Worm (Caenorhabditis elegans) whole organism, L1 larva: Measurements from ENCODE around the gene hbl-1.

ENCODE experiments used
- C16A3.4 ChIP-seq: fragments of 150-350 bp; optimal IDR thresholded peaks from 2 replicates; lab custom pipeline; 2014; ENCODE audit warnings: missing biosample characterization, missing genetic modification characterization
- F16B12.6 ChIP-seq: fragments of 150-350 bp; optimal IDR thresholded peaks from 2 replicates; lab custom pipeline; 2014; ENCODE audit warnings: missing biosample characterization, missing genetic modification characterization
- blmp-1 ChIP-seq: fragments of 150-350 bp; optimal IDR thresholded peaks from 2 replicates; lab custom pipeline; 2014; ENCODE audit warnings: missing biosample characterization, missing genetic modification characterization
- ceh-82 ChIP-seq, 3 experiments: fragments of 150-350 bp in 1 of 3; sonication (generic microtip) in 2 of 3; optimal IDR thresholded peaks; 2 replicates each; lab custom pipeline; 2014 to 2017; ENCODE audit warnings: missing biosample characterization in 3 of 3, missing genetic modification characterization in 3 of 3
- ceh-88 ChIP-seq: fragments of 200-800 bp; sonication (Bioruptor generic); IDR thresholded peaks from 2 replicates; pipeline ENCODE4 v1.3.6; 2022; ENCODE audit warnings: missing genetic modification characterization, missing compliant biosample characterization
- ceh-90 ChIP-seq: sonication (generic microtip); optimal IDR thresholded peaks from 2 replicates; lab custom pipeline; 2016; ENCODE audit warnings: missing genetic modification characterization, missing compliant biosample characterization
- dsc-1 ChIP-seq: sonication (generic microtip); optimal IDR thresholded peaks from 2 replicates; lab custom pipeline; 2016; ENCODE audit warnings: mild to moderate bottlenecking, missing genetic modification characterization, missing compliant biosample characterization
- efl-1 ChIP-seq, 4 experiments: fragments of 150-350 bp; optimal IDR thresholded peaks in 3 of 4; peaks in 1 of 4; 1 replicate in 1 of 4; 2 replicates in 3 of 4; lab custom pipeline; 2014; ENCODE audit warnings: missing biosample characterization in 2 of 4, missing genetic modification characterization in 2 of 4, missing genetic modification reagents in 2 of 4
- egl-13 ChIP-seq: sonication (generic microtip); optimal IDR thresholded peaks from 2 replicates; lab custom pipeline; 2016; ENCODE audit warnings: missing genotype, missing genetic modification reagents, missing genetic modification characterization, missing compliant biosample characterization
- elt-2 ChIP-seq: sonication (generic microtip); optimal IDR thresholded peaks from 2 replicates; lab custom pipeline; 2016; ENCODE audit warnings: missing genetic modification characterization, mild to moderate bottlenecking, inconsistent platforms, missing compliant biosample characterization, missing genetic modification reagents
- elt-3 ChIP-seq, 6 experiments: fragments of 150-350 bp in 1 of 6; sonication (generic microtip); optimal IDR thresholded peaks; 2 replicates each; lab custom pipeline; 2017 to 2018; ENCODE audit warnings: missing biosample characterization in 6 of 6, missing genetic modification characterization in 6 of 6, inconsistent platforms in 1 of 6
- fos-1 ChIP-seq: fragments of 150-350 bp; optimal IDR thresholded peaks from 2 replicates; lab custom pipeline; 2014; ENCODE audit warnings: missing biosample characterization, missing genetic modification characterization
- grh-1 ChIP-seq: fragments of 200-800 bp; sonication (Bioruptor generic); IDR thresholded peaks from 2 replicates; pipeline ENCODE4 v1.3.6; 2022; ENCODE audit warnings: missing genetic modification reagents, missing genetic modification characterization, missing compliant biosample characterization
- isw-1 ChIP-seq: fragments of 200-800 bp; sonication (Bioruptor generic); IDR thresholded peaks from 2 replicates; pipeline ENCODE4 v1.3.6; 2022; ENCODE audit warnings: missing genetic modification characterization, missing compliant biosample characterization
- jun-1 ChIP-seq: fragments of 150-350 bp; optimal IDR thresholded peaks from 2 replicates; lab custom pipeline; 2014; ENCODE audit warnings: missing biosample characterization, missing genetic modification reagents, missing genetic modification characterization
- lin-13 ChIP-seq: fragments of 150-350 bp; optimal IDR thresholded peaks from 2 replicates; lab custom pipeline; 2014; ENCODE audit warnings: missing biosample characterization, missing genetic modification reagents, missing genetic modification characterization
- lin-14 ChIP-seq: fragments of 200-800 bp; sonication (Bioruptor generic); optimal IDR thresholded peaks from 2 replicates; lab custom pipeline; 2018; ENCODE audit warnings: mild to moderate bottlenecking, missing genetic modification characterization, moderate library complexity, missing compliant biosample characterization
- lin-15B ChIP-seq: fragments of 150-350 bp; sonication (generic microtip); optimal IDR thresholded peaks from 3 replicates; lab custom pipeline; 2014; ENCODE audit warnings: missing biosample characterization, missing genetic modification characterization
- lin-35 ChIP-seq, 2 experiments: fragments of 150-350 bp; optimal IDR thresholded peaks; 2 replicates each; lab custom pipeline; 2014; ENCODE audit warnings: missing biosample characterization in 2 of 2, missing genetic modification characterization in 2 of 2, missing genetic modification reagents in 2 of 2
- lir-3 ChIP-seq: sonication (generic microtip); optimal IDR thresholded peaks from 2 replicates; lab custom pipeline; 2016; ENCODE audit warnings: mild to moderate bottlenecking, missing genetic modification characterization, moderate library complexity, missing compliant biosample characterization; ENCODE audit not compliant: poor library complexity
- lsy-2 ChIP-seq, 2 experiments: fragments of 150-350 bp; optimal IDR thresholded peaks; 2 replicates each; lab custom pipeline; 2014; ENCODE audit warnings: missing biosample characterization in 2 of 2, missing genetic modification characterization in 2 of 2
- mab-9 ChIP-seq: fragments of 200-800 bp; sonication (Bioruptor generic); IDR thresholded peaks from 2 replicates; pipeline ENCODE4 v1.3.6; 2022; ENCODE audit warnings: missing genetic modification reagents, missing genetic modification characterization, missing compliant biosample characterization
- mdl-1 ChIP-seq, 2 experiments: fragments of 150-350 bp; optimal IDR thresholded peaks; 2 replicates each; lab custom pipeline; 2014 to 2017; ENCODE audit warnings: missing biosample characterization in 2 of 2, missing genetic modification characterization in 2 of 2, inconsistent platforms in 1 of 2
- mep-1 ChIP-seq: fragments of 150-350 bp; optimal IDR thresholded peaks from 2 replicates; lab custom pipeline; 2014; ENCODE audit warnings: missing biosample characterization, missing genetic modification characterization
- nhr-11 ChIP-seq: fragments of 150-350 bp; optimal IDR thresholded peaks from 2 replicates; lab custom pipeline; 2014; ENCODE audit warnings: missing biosample characterization, missing genetic modification characterization
- nhr-12 ChIP-seq: sonication (generic microtip); optimal IDR thresholded peaks from 2 replicates; lab custom pipeline; 2017; ENCODE audit warnings: missing biosample characterization, missing genetic modification characterization
- nhr-19 ChIP-seq: fragments of 200-800 bp; sonication (Bioruptor generic); conservative IDR thresholded peaks from 2 replicates; pipeline ENCODE4 v1.3.6; 2022; ENCODE audit warnings: missing genetic modification characterization, missing compliant biosample characterization
- nhr-20 ChIP-seq: sonication (generic microtip); optimal IDR thresholded peaks from 2 replicates; lab custom pipeline; 2016; ENCODE audit warnings: mild to moderate bottlenecking, missing genetic modification characterization, missing compliant biosample characterization
- nhr-47 ChIP-seq: sonication (generic microtip); optimal IDR thresholded peaks from 2 replicates; lab custom pipeline; 2016; ENCODE audit warnings: mild to moderate bottlenecking, missing genetic modification characterization, moderate library complexity, missing compliant biosample characterization
- nhr-71 ChIP-seq: sonication (generic microtip); optimal IDR thresholded peaks from 2 replicates; lab custom pipeline; 2016; ENCODE audit warnings: mild to moderate bottlenecking, missing genetic modification characterization, moderate library complexity, missing compliant biosample characterization
- nhr-85 ChIP-seq: sonication (generic microtip); peaks from one replicate; lab custom pipeline; 2016; ENCODE audit warnings: missing genetic modification characterization, inconsistent platforms, missing compliant biosample characterization
- nhr-90 ChIP-seq: sonication (generic microtip); optimal IDR thresholded peaks from 2 replicates; lab custom pipeline; 2016; ENCODE audit warnings: mild to moderate bottlenecking, missing genetic modification characterization, missing compliant biosample characterization; ENCODE audit not compliant: poor library complexity
- pag-3 ChIP-seq: sonication (generic microtip); optimal IDR thresholded peaks from 2 replicates; lab custom pipeline; 2017; ENCODE audit warnings: missing genetic modification characterization, mild to moderate bottlenecking, missing compliant biosample characterization, antibody characterized with exemption, borderline replicate concordance; ENCODE audit not compliant: insufficient read depth
- rnt-1 ChIP-seq: sonication (generic microtip); optimal IDR thresholded peaks from 2 replicates; lab custom pipeline; 2016; ENCODE audit warnings: mild to moderate bottlenecking, missing genetic modification characterization, moderate library complexity, missing compliant biosample characterization
- snpc-4 ChIP-seq: fragments of 150-350 bp; optimal IDR thresholded peaks from 2 replicates; lab custom pipeline; 2014; ENCODE audit warnings: missing biosample characterization, missing genetic modification characterization
- snu-23 ChIP-seq: sonication (generic microtip); optimal IDR thresholded peaks from 2 replicates; lab custom pipeline; 2016; ENCODE audit warnings: missing genetic modification characterization, missing compliant biosample characterization
- sptf-1 ChIP-seq: fragments of 150-350 bp; optimal IDR thresholded peaks from 2 replicates; lab custom pipeline; 2014; ENCODE audit warnings: missing biosample characterization, missing genetic modification characterization
- swsn-7 ChIP-seq: sonication (generic microtip); optimal IDR thresholded peaks from 2 replicates; lab custom pipeline; 2016; ENCODE audit warnings: missing genetic modification characterization, missing compliant biosample characterization
- tbx-2 ChIP-seq: sonication (generic microtip); optimal IDR thresholded peaks from 2 replicates; lab custom pipeline; 2016; ENCODE audit warnings: missing genetic modification characterization, missing compliant biosample characterization
- tlp-1 ChIP-seq: fragments of 150-350 bp; optimal IDR thresholded peaks from 2 replicates; lab custom pipeline; 2014; ENCODE audit warnings: missing biosample characterization, missing genetic modification characterization
- unc-98 ChIP-seq: fragments of 200-800 bp; sonication (Bioruptor generic); IDR thresholded peaks from 2 replicates; pipeline ENCODE4 v1.3.6; 2022; ENCODE audit warnings: missing genetic modification characterization, missing compliant biosample characterization
- xbp-1 ChIP-seq: sonication (generic microtip); optimal IDR thresholded peaks from 2 replicates; lab custom pipeline; 2016; ENCODE audit warnings: missing genetic modification characterization, missing compliant biosample characterization
- zag-1 ChIP-seq: fragments of 150-350 bp; optimal IDR thresholded peaks from 2 replicates; lab custom pipeline; 2014; ENCODE audit warnings: missing biosample characterization, missing genetic modification characterization
- ztf-11 ChIP-seq, 2 experiments: sonication (generic microtip); optimal IDR thresholded peaks; 2 replicates each; lab custom pipeline; 2016 to 2017; ENCODE audit warnings: missing genetic modification characterization in 2 of 2, missing biosample characterization in 1 of 2, missing compliant biosample characterization in 1 of 2
- ztf-4 ChIP-seq: fragments of 150-350 bp; optimal IDR thresholded peaks from 2 replicates; lab custom pipeline; 2014; ENCODE audit warnings: missing biosample characterization, missing genetic modification characterization

Gene hbl-1

ce11 chrX:5775804-5776252 is 46.1 kb upstream of the hbl-1 start (continued):
- TF ChIP-seq ceh-82 (tag; optimal IDR thresholded peaks at IDR 0.05; lab: Kevin White, UChicago) (peak in 2 of 3 experiments; percentile 8 to 86), nhr-47 (peak; percentile 72), lin-15B (no peak), lin-13 (GFP tag; lab: Kevin White, UChicago) (peak; percentile 62)
- TF ChIP-seq, all 84 proteins: peak for 40

DNA sequence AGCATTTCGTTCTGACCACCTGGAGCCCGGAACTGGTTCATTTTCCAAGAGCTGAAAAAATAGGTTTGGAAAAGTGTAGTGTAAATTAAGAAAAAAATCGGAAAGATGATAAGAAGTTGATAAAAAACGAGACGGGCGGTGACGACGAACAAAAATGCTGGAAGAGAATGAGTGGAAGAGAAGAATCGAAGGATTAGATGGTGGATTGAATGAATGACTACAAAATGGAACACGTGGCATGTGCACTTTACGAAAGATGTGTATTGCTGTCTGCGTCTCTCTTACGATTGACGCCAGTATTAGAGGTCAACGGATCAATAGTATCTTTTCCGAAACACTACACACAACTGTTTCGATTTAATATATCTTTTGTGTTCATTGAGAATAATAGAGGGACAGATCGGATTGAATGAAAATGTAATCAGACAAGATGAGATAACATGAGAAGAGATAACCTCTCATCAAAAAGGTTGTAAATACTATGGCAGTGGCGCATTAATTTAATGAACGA is 41.2 kb upstream of the hbl-1 start, which contains the start of gene sft-4:
TSS of gene sft-4 (minus strand) at position 51 of the 511 bp plus-strand sequence.
- TF ChIP-seq elt-3 (tag; optimal IDR thresholded peaks at IDR 0.05; lab: Kevin White, UChicago) (peak in 2 of 6 experiments; percentile 15 to 17), snu-23 (GFP tag; lab: Kevin White, UChicago) (peak; percentile 65), mab-9 (no peak), lir-3 (tag; lab: Kevin White, UChicago) (peak; percentile 14), swsn-7 (peak; percentile 38), nhr-71 (tag; lab: Kevin White, UChicago) (peak; percentile 77), dsc-1 (peak; percentile 26), nhr-19 (GFP tag; lab: Robert Waterston, UW) (peak; percentile 55), ceh-88 (GFP tag; lab: Robert Waterston, UW) (no peak), lin-14 (GFP tag; lab: Kevin White, UChicago) (peak; percentile 80), blmp-1 (tag; lab: Kevin White, UChicago) (peak; percentile 44), lsy-2 (tag; optimal IDR thresholded peaks at IDR 0.05; lab: Kevin White, UChicago) (peak; percentile 39 to 40), nhr-20 (tag; lab: Kevin White, UChicago) (peak; percentile 48), nhr-90 (peak; percentile 35), elt-2 (tag; lab: Kevin White, UChicago) (peak; percentile 9), nhr-47 (peak; percentile 17), lin-35 (GFP tag; optimal IDR thresholded peaks at IDR 0.05; lab: Kevin White, UChicago) (peak in 1 of 2 experiments; percentile 1), rnt-1 (tag; lab: Kevin White, UChicago) (peak; percentile 61), mdl-1 (tag; optimal IDR thresholded peaks at IDR 0.05; lab: Kevin White, UChicago) (peak in 1 of 2 experiments; percentile 85), ceh-82 (tag; optimal IDR thresholded peaks at IDR 0.05; lab: Kevin White, UChicago) (no peak), snpc-4 (no peak), mep-1 (peak; percentile 40), ztf-4 (tag; lab: Kevin White, UChicago) (peak; percentile 50), xbp-1 (no peak), C16A3.4 (tag; lab: Kevin White, UChicago) (no peak), efl-1 (optimal IDR thresholded peaks at IDR 0.05; lab: Kevin White, UChicago) (peak; percentile 0 to 11), efl-1 (GFP tag; optimal IDR thresholded peaks at IDR 0.05 in 1 of 2; lab: Kevin White, UChicago) (no peak), tbx-2 (tag; lab: Kevin White, UChicago) (no peak), nhr-85 (tag; lab: Kevin White, UChicago) (peak; percentile 36)

ce11 chrX:5781294-5781693 is 40.6 kb upstream of the hbl-1 start:
- TF ChIP-seq efl-1 (optimal IDR thresholded peaks at IDR 0.05; lab: Kevin White, UChicago) (no peak), efl-1 (GFP tag; optimal IDR thresholded peaks at IDR 0.05 in 1 of 2; lab: Kevin White, UChicago) (peak in 1 of 2 experiments; percentile 72), tbx-2 (tag; lab: Kevin White, UChicago) (no peak), ztf-11 (tag; optimal IDR thresholded peaks at IDR 0.05; lab: Kevin White, UChicago) (no peak), jun-1 (tag; lab: Kevin White, UChicago) (no peak), pag-3 (tag; lab: Kevin White, UChicago) (no peak)

ce11 chrX:5782153-5782552 is 39.8 kb upstream of the hbl-1 start, which contains the start of gene gakh-1:
gakh-1 (plus strand) TSS chrX:5782499.
- TF ChIP-seq lin-13 (GFP tag; lab: Kevin White, UChicago) (peak; percentile 47), unc-98 (GFP tag; lab: Robert Waterston, UW) (no peak), tlp-1 (tag; lab: Kevin White, UChicago) (no peak), elt-2 (tag; lab: Kevin White, UChicago) (peak; percentile 42), F16B12.6 (tag; lab: Kevin White, UChicago) (peak; percentile 28), isw-1 (peak; percentile 34), grh-1 (GFP tag; lab: Robert Waterston, UW) (peak; percentile 85), zag-1 (peak; percentile 23), nhr-47 (peak; percentile 83), nhr-12 (tag; lab: Kevin White, UChicago) (no peak), nhr-11 (no peak), egl-13 (peak; percentile 28), lsy-2 (tag; optimal IDR thresholded peaks at IDR 0.05; lab: Kevin White, UChicago) (peak; percentile 61 to 65), snu-23 (GFP tag; lab: Kevin White, UChicago) (peak; percentile 72), tbx-2 (tag; lab: Kevin White, UChicago) (peak; percentile 70), sptf-1 (tag; lab: Kevin White, UChicago) (no peak), fos-1 (tag; lab: Kevin White, UChicago) (peak; percentile 1), lin-14 (GFP tag; lab: Kevin White, UChicago) (peak; percentile 86), ceh-88 (GFP tag; lab: Robert Waterston, UW) (peak; percentile 46; the same call in 1 of the 2 replicates), ceh-90 (no peak)
